Worm (Caenorhabditis elegans): ENCODE results near the gene oat-1.

- no peak for TF ChIP-seq skn-1 (tag; optimal IDR thresholded peaks at IDR 0.05)
- no peak for TF ChIP-seq nhr-12 (tag; optimal IDR thresholded peaks at IDR 0.05)
- no peak for TF ChIP-seq pha-4 (tag; optimal IDR thresholded peaks at IDR 0.05)
- no peak for TF ChIP-seq nhr-77 (tag; optimal IDR thresholded peaks at IDR 0.05)
- TF ChIP-seq unc-39 (tag; optimal IDR thresholded peaks at IDR 0.05) = no peak
- TF ChIP-seq nfya-1 (tag; optimal IDR thresholded peaks at IDR 0.05; ENCODE audit: insufficient read depth) = no peak
- TF ChIP-seq ZK546.5 (tag; optimal IDR thresholded peaks at IDR 0.05) = no peak
- TF ChIP-seq elt-1 (tag; optimal IDR thresholded peaks at IDR 0.05) = no peak
- no peak for TF ChIP-seq aly-2 (tag; optimal IDR thresholded peaks at IDR 0.05)
- no peak for TF ChIP-seq nhr-237 (tag; optimal IDR thresholded peaks at IDR 0.05)
Measured at ce11 chrIV:8464187-8464586, 8.2 kb downstream of the oat-1 start.

Data from whole organism, L3 larva.